Fruit fly (Drosophila melanogaster) S2 (cell line): ENCODE data around the gene VhaM9.7-a.

Experiments
- CG8478 ChIP-seq: fragments of >200 bp; optimal IDR thresholded peaks from 2 replicates; lab custom pipeline; 2018
- CTCF ChIP-seq, 2 experiments: fragments of >200 bp; optimal IDR thresholded peaks; 2 replicates each; lab custom pipeline; 2018

DNA sequence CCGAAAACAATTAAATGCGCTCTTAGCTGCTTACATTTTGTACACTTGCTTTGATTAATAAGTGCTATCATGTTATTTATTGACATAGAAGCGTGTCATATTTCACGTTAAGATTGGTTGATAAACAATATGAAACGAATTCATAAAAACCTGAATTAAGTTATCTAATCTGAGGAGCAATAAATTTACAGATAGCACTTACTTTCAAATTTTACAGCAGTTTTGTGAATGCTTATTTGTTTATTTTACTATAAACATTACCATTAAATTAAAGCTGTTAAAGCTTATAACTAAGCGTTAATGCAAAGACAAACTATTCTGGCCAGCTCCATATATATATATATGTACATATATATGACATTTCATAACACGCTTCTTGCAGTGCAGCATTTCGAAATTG is 39.6 kb downstream of the VhaM9.7-a start:
- TF ChIP-seq CTCF (optimal IDR thresholded peaks at IDR 0.05; lab: Kevin White, UChicago) (no peak), CG8478 (lab: Kevin White, UChicago) (no peak)
